Fruit fly (Drosophila melanogaster) whole organism, prepupa: ENCODE measurements around the gene CG14573.

Experiments
- Blimp-1 ChIP-seq: fragments of 200-800 bp; sonication (Bioruptor generic); optimal IDR thresholded peaks from 3 replicates; lab custom pipeline; 2017; ENCODE audit warnings: missing biosample characterization, missing genetic modification characterization, mild to moderate bottlenecking, moderate library complexity, missing genetic modification reagents
- CG10631 ChIP-seq: fragments of 200-800 bp; sonication (Bioruptor generic); optimal IDR thresholded peaks from 2 replicates; lab custom pipeline; 2016; ENCODE audit warnings: missing biosample characterization, missing genetic modification characterization
- CG10669 ChIP-seq: fragments of 200-800 bp; sonication (Bioruptor generic); optimal IDR thresholded peaks from 3 replicates; lab custom pipeline; 2018; ENCODE audit warnings: missing biosample characterization, mild to moderate bottlenecking, missing genetic modification characterization, moderate library complexity
- CG11294 ChIP-seq: fragments of 200-800 bp; sonication (Bioruptor generic); IDR thresholded peaks from 2 replicates; pipeline ENCODE4 v1.3.6; 2022; ENCODE audit warnings: missing biosample characterization, missing genetic modification characterization
- CG15336 ChIP-seq: fragments of 200-800 bp; sonication (Bioruptor generic); IDR thresholded peaks from 2 replicates; pipeline ENCODE4 v1.3.6; 2022; ENCODE audit warnings: missing biosample characterization, missing genetic modification characterization
- CG1621 ChIP-seq: fragments of 200-800 bp; sonication (Bioruptor generic); optimal IDR thresholded peaks from 3 replicates; lab custom pipeline; 2018; ENCODE audit warnings: missing biosample characterization, mild to moderate bottlenecking, missing genetic modification characterization
- CG16779 ChIP-seq: fragments of 200-800 bp; sonication (Bioruptor generic); optimal IDR thresholded peaks from 3 replicates; lab custom pipeline; 2017; ENCODE audit warnings: missing biosample characterization, mild to moderate bottlenecking, missing genetic modification characterization
- CG3032 ChIP-seq: fragments of 200-800 bp; optimal IDR thresholded peaks from 2 replicates; lab custom pipeline; 2019; ENCODE audit warnings: missing biosample characterization, mild to moderate bottlenecking, missing genetic modification characterization, moderate library complexity
- CG31627 ChIP-seq: fragments of 200-800 bp; sonication (Bioruptor generic); optimal IDR thresholded peaks from 3 replicates; lab custom pipeline; 2016; ENCODE audit warnings: missing biosample characterization, missing genetic modification characterization
- CG32006 ChIP-seq: fragments of 200-800 bp; sonication (Bioruptor generic); optimal IDR thresholded peaks from 3 replicates; lab custom pipeline; 2017; ENCODE audit warnings: missing biosample characterization, mild to moderate bottlenecking, missing genetic modification characterization
- CG34406 ChIP-seq: fragments of 200-800 bp; sonication (Bioruptor generic); optimal IDR thresholded peaks from 3 replicates; lab custom pipeline; 2016; ENCODE audit warnings: missing biosample characterization, missing genetic modification characterization
- CG4318 ChIP-seq: fragments of 200-800 bp; sonication (Bioruptor generic); optimal IDR thresholded peaks from 3 replicates; lab custom pipeline; 2017; ENCODE audit warnings: missing biosample characterization, mild to moderate bottlenecking, missing genetic modification characterization
- CG6163 ChIP-seq: fragments of 200-800 bp; sonication (Bioruptor generic); IDR thresholded peaks from 3 replicates; pipeline ENCODE4 v1.3.6; 2022; ENCODE audit warnings: missing biosample characterization, missing genetic modification characterization
- CG6276 ChIP-seq: fragments of 200-800 bp; sonication (Bioruptor generic); optimal IDR thresholded peaks from 2 replicates; lab custom pipeline; 2017; ENCODE audit warnings: missing biosample characterization, mild to moderate bottlenecking, missing genetic modification characterization
- CG6808 ChIP-seq: fragments of 200-800 bp; sonication (Bioruptor generic); optimal IDR thresholded peaks from 3 replicates; lab custom pipeline; 2017; ENCODE audit warnings: missing biosample characterization, missing genetic modification characterization, mild to moderate bottlenecking, moderate library complexity, missing genetic modification reagents
- CG8119 ChIP-seq: fragments of 200-800 bp; sonication (Bioruptor generic); IDR thresholded peaks from 3 replicates; pipeline ENCODE4 v1.3.6; 2022; ENCODE audit warnings: missing biosample characterization, missing genetic modification characterization
- CG8632 ChIP-seq: fragments of 200-800 bp; sonication (Bioruptor generic); optimal IDR thresholded peaks from 3 replicates; lab custom pipeline; 2016; ENCODE audit warnings: missing biosample characterization, missing genetic modification characterization
- CG9139 ChIP-seq: fragments of 200-800 bp; sonication (Bioruptor generic); optimal IDR thresholded peaks from 3 replicates; lab custom pipeline; 2017; ENCODE audit warnings: missing biosample characterization, mild to moderate bottlenecking, missing genetic modification characterization
- Eip75B ChIP-seq: fragments of 200-800 bp; sonication (Bioruptor generic); optimal IDR thresholded peaks from 3 replicates; lab custom pipeline; 2016; ENCODE audit warnings: missing biosample characterization, missing genetic modification characterization
- Eip78C ChIP-seq: fragments of 200-800 bp; sonication (Bioruptor generic); peaks from one replicate; lab custom pipeline; 2016; ENCODE audit warnings: missing biosample characterization, missing genetic modification characterization
- Ets21C ChIP-seq: fragments of 200-800 bp; sonication (Bioruptor generic); optimal IDR thresholded peaks from 3 replicates; lab custom pipeline; 2016; ENCODE audit warnings: missing biosample characterization, missing genetic modification characterization
- Ets96B ChIP-seq: fragments of 200-800 bp; optimal IDR thresholded peaks from 2 replicates; lab custom pipeline; 2019; ENCODE audit warnings: missing biosample characterization, mild to moderate bottlenecking, missing genetic modification characterization, moderate library complexity
- Gug ChIP-seq: fragments of 200-800 bp; sonication (Bioruptor generic); IDR thresholded peaks from 2 replicates; pipeline ENCODE4 v1.3.6; 2022; ENCODE audit warnings: missing biosample characterization, missing genetic modification characterization
- Hr38 ChIP-seq: sonication (Bioruptor generic); optimal IDR thresholded peaks from 2 replicates; lab custom pipeline; 2016; ENCODE audit warnings: missing biosample characterization, missing genetic modification characterization
- Hr39 ChIP-seq: fragments of 200-800 bp; sonication (Bioruptor generic); optimal IDR thresholded peaks from 2 replicates; lab custom pipeline; 2016; ENCODE audit warnings: missing biosample characterization, missing genetic modification characterization
- Met ChIP-seq: fragments of 200-800 bp; sonication (Bioruptor generic); optimal IDR thresholded peaks from 3 replicates; lab custom pipeline; 2016; ENCODE audit warnings: missing biosample characterization, missing genetic modification characterization
- Smox ChIP-seq: fragments of 200-800 bp; sonication (Bioruptor generic); optimal IDR thresholded peaks from 3 replicates; lab custom pipeline; 2016; ENCODE audit warnings: missing biosample characterization, missing genetic modification characterization
- Sox14 ChIP-seq: fragments of 200-800 bp; sonication (Bioruptor generic); optimal IDR thresholded peaks from 3 replicates; lab custom pipeline; 2016; ENCODE audit warnings: missing biosample characterization, missing genetic modification characterization
- acj6 ChIP-seq: fragments of 200-800 bp; sonication (Bioruptor generic); optimal IDR thresholded peaks from 3 replicates; lab custom pipeline; 2016; ENCODE audit warnings: missing biosample characterization, missing genetic modification characterization
- cyc ChIP-seq: fragments of 200-800 bp; sonication (Bioruptor generic); optimal IDR thresholded peaks from 3 replicates; lab custom pipeline; 2016; ENCODE audit warnings: missing biosample characterization, missing genetic modification characterization
- dsx ChIP-seq: fragments of 200-800 bp; optimal IDR thresholded peaks from 3 replicates; lab custom pipeline; 2019; ENCODE audit warnings: missing biosample characterization, mild to moderate bottlenecking, missing genetic modification characterization, moderate library complexity; ENCODE audit not compliant: poor library complexity, severe bottlenecking
- esn ChIP-seq: fragments of 200-800 bp; sonication (Bioruptor generic); optimal IDR thresholded peaks from 2 replicates; lab custom pipeline; 2016; ENCODE audit warnings: missing biosample characterization, mild to moderate bottlenecking, missing genetic modification characterization, moderate library complexity
- fd59A ChIP-seq: fragments of 200-800 bp; sonication (Bioruptor generic); optimal IDR thresholded peaks from 2 replicates; lab custom pipeline; 2017; ENCODE audit warnings: missing biosample characterization, mild to moderate bottlenecking, missing genetic modification characterization, missing genetic modification reagents
- fd85E ChIP-seq: fragments of 200-800 bp; sonication (Bioruptor generic); optimal IDR thresholded peaks from 3 replicates; lab custom pipeline; 2016; ENCODE audit warnings: missing biosample characterization, missing genetic modification characterization
- fkh ChIP-seq: fragments of 200-800 bp; sonication (Bioruptor generic); optimal IDR thresholded peaks from 3 replicates; lab custom pipeline; 2017; ENCODE audit warnings: missing biosample characterization, mild to moderate bottlenecking, missing genetic modification characterization, moderate library complexity
- pdm3 ChIP-seq: fragments of 200-800 bp; sonication (Bioruptor generic); optimal IDR thresholded peaks from 3 replicates; lab custom pipeline; 2016; ENCODE audit warnings: missing biosample characterization, missing genetic modification characterization
- salr ChIP-seq, 2 experiments: fragments of 200-800 bp; sonication (Bioruptor generic); optimal IDR thresholded peaks; 3 replicates each; lab custom pipeline; 2016 to 2018; ENCODE audit warnings: missing biosample characterization in 2 of 2, missing genetic modification characterization in 2 of 2, mild to moderate bottlenecking in 1 of 2
- spab ChIP-seq: fragments of 200-800 bp; sonication (Bioruptor generic); optimal IDR thresholded peaks from 2 replicates; lab custom pipeline; 2017; ENCODE audit warnings: missing biosample characterization, mild to moderate bottlenecking, missing genetic modification characterization, missing genetic modification reagents
- ss ChIP-seq, 2 experiments: fragments of 200-800 bp; sonication (Bioruptor generic); optimal IDR thresholded peaks; 2 replicates in 1 of 2; 3 replicates in 1 of 2; lab custom pipeline; 2017 to 2018; ENCODE audit warnings: mild to moderate bottlenecking in 2 of 2, missing biosample characterization in 2 of 2, missing genetic modification characterization in 2 of 2, moderate library complexity in 1 of 2
- svp ChIP-seq: fragments of 200-800 bp; sonication (Bioruptor generic); peaks from one replicate; lab custom pipeline; 2016; ENCODE audit warnings: missing biosample characterization, missing genetic modification characterization
- vri ChIP-seq: fragments of 200-800 bp; sonication (Bioruptor generic); optimal IDR thresholded peaks from 3 replicates; lab custom pipeline; 2016; ENCODE audit warnings: missing biosample characterization, mild to moderate bottlenecking, missing genetic modification characterization

The CG14573 gene

DNA sequence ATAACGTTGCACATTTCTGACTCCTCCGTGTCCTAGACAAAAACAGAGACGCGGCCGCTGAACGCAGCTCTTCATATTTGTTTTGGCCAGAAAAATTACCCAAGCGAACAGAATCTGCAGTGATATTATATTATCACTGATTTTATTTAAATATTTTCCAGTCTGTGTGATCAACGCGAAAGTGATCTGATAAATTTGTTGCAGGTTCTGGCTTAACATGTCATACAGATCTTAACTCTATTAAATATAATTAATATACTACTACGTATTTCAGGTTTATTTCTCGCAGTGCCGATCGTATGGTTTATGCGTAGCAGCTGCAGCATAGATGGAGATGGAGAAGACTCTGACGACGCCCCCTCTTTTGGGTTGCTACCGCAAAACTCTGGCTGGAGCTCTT, 13.0 kb upstream of the CG14573 start (continued):
- TF ChIP-seq esn (GFP tag; lab: Kevin White, UChicago) = peak; percentile 41
- peak; percentile 77 for TF ChIP-seq Ets96B
- TF ChIP-seq pdm3 (GFP tag; lab: Kevin White, UChicago) = peak; percentile 23
- TF ChIP-seq CG34406 (GFP tag; lab: Kevin White, UChicago) = peak; percentile 8
- TF ChIP-seq CG1621 (tag; lab: Kevin White, UChicago) = peak; percentile 65
- peak; percentile 39 for TF ChIP-seq Eip75B (GFP tag; lab: Kevin White, UChicago)
- no peak for TF ChIP-seq CG31627 (GFP tag; lab: Kevin White, UChicago)
- peak; percentile 49 for TF ChIP-seq acj6 (GFP tag; lab: Kevin White, UChicago)
- peak; percentile 71 for TF ChIP-seq CG10669
- no peak for TF ChIP-seq Ets21C
- peak; percentile 69 for TF ChIP-seq CG6808 (GFP tag; lab: Kevin White, UChicago)
- no peak for TF ChIP-seq CG8119 (GFP tag; lab: Robert Waterston, UW)
- TF ChIP-seq, all 60 proteins: peak for 29

DNA sequence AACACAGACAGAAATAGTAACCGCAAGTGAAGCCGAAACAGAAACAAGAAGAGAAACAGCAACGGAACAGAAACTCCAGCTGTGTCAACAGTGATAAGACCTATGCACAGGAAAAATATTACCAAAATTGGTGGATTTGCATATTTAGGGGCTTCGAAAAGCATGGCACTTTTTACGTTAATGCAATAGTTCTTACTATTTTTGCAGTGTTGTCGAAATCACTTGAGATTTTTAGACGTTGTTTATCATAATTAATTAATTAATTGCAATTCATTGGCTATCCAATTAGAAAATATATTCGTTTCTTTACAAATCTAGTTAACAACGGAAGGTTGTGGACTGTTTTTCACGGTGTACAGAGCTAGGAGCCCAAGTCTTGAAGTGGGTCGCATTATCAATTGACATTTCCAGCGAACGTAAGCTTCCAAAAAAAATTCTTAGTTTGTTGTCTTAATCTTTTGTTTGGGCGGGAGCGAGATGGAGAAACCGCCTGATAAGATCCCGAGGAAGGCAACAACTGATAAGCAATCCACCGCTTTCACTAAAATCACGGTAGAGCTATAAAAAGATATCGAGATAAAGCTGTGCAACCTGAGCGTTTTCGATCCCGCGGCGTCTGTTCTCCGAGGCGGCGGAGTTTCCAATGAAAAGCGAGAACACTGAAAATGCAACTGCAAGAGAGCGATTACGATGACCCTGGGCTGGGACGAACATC, 6.7 kb upstream of the CG14573 start:
- TF ChIP-seq fkh (GFP tag; lab: Kevin White, UChicago) (peak; percentile 51), svp (GFP tag; lab: Kevin White, UChicago) (peak; percentile 62), Eip78C (GFP tag; lab: Kevin White, UChicago) (peak; percentile 47), Ets96B (no peak), dsx (GFP tag; lab: Kevin White, UChicago) (no peak), CG32006 (GFP tag; lab: Kevin White, UChicago) (no peak)

DNA sequence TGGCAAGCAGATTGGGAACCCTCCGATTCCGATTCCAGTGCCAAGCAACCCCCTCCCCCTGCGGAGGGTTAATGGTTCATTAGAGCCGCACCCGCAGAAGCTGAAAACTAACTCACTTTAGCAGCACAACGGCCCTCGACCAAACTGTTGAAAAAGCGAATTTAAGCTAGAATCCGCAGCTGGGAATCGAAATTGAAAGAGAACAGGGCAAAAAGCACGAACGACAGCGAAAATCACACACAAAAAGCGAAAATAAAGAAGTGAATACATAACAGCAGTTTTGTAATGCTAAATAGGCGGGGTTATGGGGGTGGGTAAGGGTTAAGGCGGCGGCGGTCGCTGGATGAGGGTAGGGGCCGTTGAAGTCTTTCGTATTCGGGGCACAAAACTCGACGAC, 6.2 kb upstream of the CG14573 start:
- TF ChIP-seq acj6 (GFP tag; lab: Kevin White, UChicago) (no peak), Gug (GFP tag; lab: Robert Waterston, UW) (no peak), ss (GFP tag; optimal IDR thresholded peaks at IDR 0.05; lab: Kevin White, UChicago) (no peak), CG15336 (GFP tag; lab: Robert Waterston, UW) (no peak), fd85E (GFP tag; lab: Kevin White, UChicago) (no peak), CG10631 (GFP tag; lab: Kevin White, UChicago) (no peak), CG4318 (GFP tag; lab: Kevin White, UChicago) (no peak), esn (GFP tag; lab: Kevin White, UChicago) (no peak), salr (GFP tag; optimal IDR thresholded peaks at IDR 0.05; lab: Kevin White, UChicago) (no peak), CG1621 (tag; lab: Kevin White, UChicago) (no peak), fd59A (GFP tag; lab: Kevin White, UChicago) (no peak), Ets21C (no peak), vri (GFP tag; lab: Kevin White, UChicago) (no peak), Hr38 (GFP tag; lab: Kevin White, UChicago) (no peak), CG6808 (GFP tag; lab: Kevin White, UChicago) (no peak)
- TF ChIP-seq, all 60 proteins: peak for 0

DNA sequence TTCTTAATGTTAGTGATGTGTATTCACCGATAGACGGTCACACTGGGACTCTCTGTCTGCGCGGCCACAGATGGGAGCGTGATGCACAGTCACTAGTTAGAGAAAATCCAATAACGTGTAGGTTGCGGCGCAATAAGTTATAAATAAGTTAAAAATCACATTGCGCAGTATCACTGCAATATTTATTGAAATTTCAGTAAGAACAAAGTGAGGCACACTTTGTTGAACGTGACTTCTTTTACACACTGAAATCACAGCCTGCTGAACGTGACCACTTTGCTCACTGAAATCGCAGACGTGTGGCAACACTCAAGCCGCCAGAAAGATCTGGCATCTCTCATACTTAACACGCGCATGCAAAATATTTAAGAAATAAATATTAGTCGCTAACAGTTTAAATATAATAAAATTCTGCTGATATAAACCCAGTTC, 5.3 kb upstream of the CG14573 start, which contains the start of the genes CG11247 and Polr2H:
TSS of gene CG11247 (minus strand) at position 191 of the 432 bp plus-strand sequence.
TSS of gene Polr2H (plus strand) at position 317 of the 432 bp plus-strand sequence.
- TF ChIP-seq Gug (GFP tag; lab: Robert Waterston, UW) (peak; percentile 88), CG4318 (GFP tag; lab: Kevin White, UChicago) (peak; percentile 84), Met (GFP tag; lab: Kevin White, UChicago) (peak; percentile 89), CG8632 (GFP tag; lab: Kevin White, UChicago) (peak; percentile 63), fkh (GFP tag; lab: Kevin White, UChicago) (peak; percentile 79), CG16779 (no peak), CG10669 (peak; percentile 73), svp (GFP tag; lab: Kevin White, UChicago) (peak; percentile 93), Hr39 (GFP tag; lab: Kevin White, UChicago) (peak; percentile 97), Blimp-1 (GFP tag; lab: Kevin White, UChicago) (peak; percentile 48), Smox (GFP tag; lab: Kevin White, UChicago) (peak; percentile 86), cyc (peak; percentile 96), CG9139 (peak; percentile 11), fd85E (GFP tag; lab: Kevin White, UChicago) (peak; percentile 58), Sox14 (GFP tag; lab: Kevin White, UChicago) (peak; percentile 92), esn (GFP tag; lab: Kevin White, UChicago) (peak; percentile 92), CG31627 (GFP tag; lab: Kevin White, UChicago) (peak; percentile 97), CG6808 (GFP tag; lab: Kevin White, UChicago) (peak; percentile 61), CG11294 (GFP tag; lab: Robert Waterston, UW) (peak; percentile 79; the same call in 1 of the 2 replicates), CG6276 (GFP tag; lab: Kevin White, UChicago) (no peak), CG10631 (GFP tag; lab: Kevin White, UChicago) (peak; percentile 91), CG6163 (GFP tag; lab: Robert Waterston, UW) (peak; percentile 92), salr (GFP tag; optimal IDR thresholded peaks at IDR 0.05; lab: Kevin White, UChicago) (peak; percentile 70 to 75), Ets21C (peak; percentile 94), CG15336 (GFP tag; lab: Robert Waterston, UW) (peak; percentile 73), pdm3 (GFP tag; lab: Kevin White, UChicago) (peak; percentile 90), CG3032 (tag; lab: Kevin White, UChicago) (peak; percentile 88), spab (GFP tag; lab: Kevin White, UChicago) (peak; percentile 52)
